Worm (Caenorhabditis elegans) whole organism, L3 larva: ENCODE data around the gene grd-3.
"Not testable (repeated sequence)": the region's sequence is repeated elsewhere in the genome, so short reads cannot be mapped to it uniquely, and the experiment has no call there.

ENCODE experiments used
- R02D3.7 ChIP-seq: fragments of 150-350 bp; optimal IDR thresholded peaks from 2 replicates; lab custom pipeline; 2014; ENCODE audit warnings: missing biosample characterization, missing genetic modification characterization
- ZK546.5 ChIP-seq: sonication (generic microtip); optimal IDR thresholded peaks from 2 replicates; lab custom pipeline; 2017; ENCODE audit warnings: missing biosample characterization, missing genetic modification characterization
- ceh-16 ChIP-seq: sonication (generic microtip); optimal IDR thresholded peaks from 2 replicates; lab custom pipeline; 2017; ENCODE audit warnings: missing biosample characterization, missing genetic modification characterization
- ceh-82 ChIP-seq: fragments of 150-350 bp; optimal IDR thresholded peaks from 2 replicates; lab custom pipeline; 2014; ENCODE audit warnings: missing biosample characterization, missing genetic modification characterization
- ceh-9 ChIP-seq: sonication (generic microtip); optimal IDR thresholded peaks from 2 replicates; lab custom pipeline; 2018; ENCODE audit warnings: missing biosample characterization, missing genetic modification characterization
- elt-1 ChIP-seq: fragments of 150-350 bp; optimal IDR thresholded peaks from 2 replicates; lab custom pipeline; 2014; ENCODE audit warnings: missing biosample characterization, missing genetic modification characterization
- elt-2 ChIP-seq: sonication (generic microtip); optimal IDR thresholded peaks from 2 replicates; lab custom pipeline; 2016; ENCODE audit warnings: missing genetic modification reagents, mild to moderate bottlenecking, missing genetic modification characterization, missing compliant biosample characterization
- elt-3 ChIP-seq, 3 experiments: fragments of 150-350 bp in 1 of 3; sonication (generic microtip) in 2 of 3; optimal IDR thresholded peaks; 2 replicates in 2 of 3; 4 replicates in 1 of 3; lab custom pipeline; 2014 to 2017; ENCODE audit warnings: missing biosample characterization in 3 of 3, missing genetic modification characterization in 3 of 3
- fkh-10 ChIP-seq: sonication (generic microtip); optimal IDR thresholded peaks from 2 replicates; lab custom pipeline; 2017; ENCODE audit warnings: missing biosample characterization, missing genetic modification reagents, missing genetic modification characterization
- fkh-2 ChIP-seq: fragments of 150-350 bp; optimal IDR thresholded peaks from 2 replicates; lab custom pipeline; 2014; ENCODE audit warnings: missing biosample characterization, missing genetic modification reagents, missing genetic modification characterization
- fos-1 ChIP-seq: fragments of 150-350 bp; optimal IDR thresholded peaks from 2 replicates; lab custom pipeline; 2014; ENCODE audit warnings: missing biosample characterization, missing genetic modification characterization
- hmg-11 ChIP-seq: sonication (generic microtip); optimal IDR thresholded peaks from 2 replicates; lab custom pipeline; 2016; ENCODE audit warnings: missing genetic modification characterization, missing compliant biosample characterization
- jun-1 ChIP-seq: fragments of 150-350 bp; optimal IDR thresholded peaks from 2 replicates; lab custom pipeline; 2014; ENCODE audit warnings: missing biosample characterization, missing genetic modification reagents, missing genetic modification characterization
- lin-15B ChIP-seq: fragments of 150-350 bp; optimal IDR thresholded peaks from 2 replicates; lab custom pipeline; 2014; ENCODE audit warnings: missing biosample characterization, missing genetic modification characterization
- lin-39 ChIP-seq: fragments of 150-350 bp; optimal IDR thresholded peaks from 2 replicates; lab custom pipeline; 2018; ENCODE audit warnings: missing biosample characterization, missing genetic modification reagents, missing genetic modification characterization
- mdl-1 ChIP-seq: fragments of 150-350 bp; optimal IDR thresholded peaks from 2 replicates; lab custom pipeline; 2014; ENCODE audit warnings: missing biosample characterization, missing genetic modification characterization
- nhr-12 ChIP-seq: fragments of 150-350 bp; optimal IDR thresholded peaks from 2 replicates; lab custom pipeline; 2014; ENCODE audit warnings: missing biosample characterization, missing genetic modification characterization
- nhr-23 ChIP-seq: fragments of 150-350 bp; optimal IDR thresholded peaks from 2 replicates; lab custom pipeline; 2014; ENCODE audit warnings: missing biosample characterization, missing genetic modification reagents, missing genetic modification characterization
- nhr-237 ChIP-seq: fragments of 150-350 bp; optimal IDR thresholded peaks from 2 replicates; lab custom pipeline; 2014; ENCODE audit warnings: missing biosample characterization, missing genetic modification characterization
- nhr-25 ChIP-seq: sonication (generic microtip); optimal IDR thresholded peaks from 2 replicates; lab custom pipeline; 2017; ENCODE audit warnings: missing biosample characterization, missing genetic modification characterization
- nhr-43 ChIP-seq: sonication (generic microtip); optimal IDR thresholded peaks from 2 replicates; lab custom pipeline; 2016; ENCODE audit warnings: mild to moderate bottlenecking, missing genetic modification characterization, missing compliant biosample characterization; ENCODE audit not compliant: poor library complexity, severe bottlenecking
- nhr-76 ChIP-seq: fragments of 150-350 bp; sonication (generic microtip); optimal IDR thresholded peaks from 5 replicates; lab custom pipeline; 2014; ENCODE audit warnings: missing biosample characterization, missing genetic modification characterization
- nhr-77 ChIP-seq: fragments of 150-350 bp; optimal IDR thresholded peaks from 2 replicates; lab custom pipeline; 2014; ENCODE audit warnings: missing biosample characterization, missing genetic modification characterization
- sea-2 ChIP-seq: fragments of 150-350 bp; sonication (generic microtip); optimal IDR thresholded peaks from 4 replicates; lab custom pipeline; 2014; ENCODE audit warnings: missing biosample characterization, missing genetic modification reagents, missing genetic modification characterization
- tbx-2 ChIP-seq: sonication (generic microtip); optimal IDR thresholded peaks from 2 replicates; lab custom pipeline; 2016; ENCODE audit warnings: mild to moderate bottlenecking, missing genetic modification characterization, missing compliant biosample characterization
- unc-39 ChIP-seq: sonication (generic microtip); optimal IDR thresholded peaks from 4 replicates; lab custom pipeline; 2017; ENCODE audit warnings: missing biosample characterization, missing genetic modification characterization
- unc-62 ChIP-seq: fragments of 150-350 bp; sonication (generic microtip); optimal IDR thresholded peaks from 4 replicates; lab custom pipeline; 2014; ENCODE audit warnings: missing biosample characterization, missing genetic modification reagents, missing genetic modification characterization
- zag-1 ChIP-seq: fragments of 150-350 bp; optimal IDR thresholded peaks from 2 replicates; lab custom pipeline; 2014; ENCODE audit warnings: missing biosample characterization, missing genetic modification characterization
- ztf-11 ChIP-seq: fragments of 150-350 bp; optimal IDR thresholded peaks from 2 replicates; lab custom pipeline; 2014; ENCODE audit warnings: missing biosample characterization, missing genetic modification characterization
- ztf-4 ChIP-seq: fragments of 150-350 bp; optimal IDR thresholded peaks from 2 replicates; lab custom pipeline; 2014; ENCODE audit warnings: missing biosample characterization, missing genetic modification characterization

grd-3 gene

DNA sequence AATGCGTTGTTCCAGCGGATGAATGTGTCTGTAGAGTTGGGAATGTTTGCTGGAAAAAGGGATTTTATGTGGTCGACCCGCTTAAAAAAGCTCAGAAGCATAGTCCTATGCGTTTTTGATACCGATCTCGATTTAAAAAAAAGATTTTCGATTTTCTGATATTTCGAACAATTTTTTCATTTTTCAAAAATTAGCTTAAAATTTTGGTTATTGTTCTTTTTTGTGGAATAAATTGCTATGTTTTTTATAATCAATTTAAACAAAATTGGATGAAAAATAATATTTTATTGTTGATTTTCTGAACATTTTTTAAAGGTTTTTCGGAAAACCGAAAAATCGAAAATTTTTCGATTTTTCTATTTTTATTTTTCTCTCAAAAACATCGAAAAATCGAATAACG is 6.1 kb upstream of the grd-3 start, which contains the start of gene C04C3.7:
Gene C04C3.7 (minus strand): TSS at position 101 of the 400 bp plus-strand sequence.
- not testable (repeated sequence) for TF ChIP-seq ceh-16 (tag; lab: Kevin White, UChicago); nhr-43 (tag; lab: Kevin White, UChicago); fos-1

DNA sequence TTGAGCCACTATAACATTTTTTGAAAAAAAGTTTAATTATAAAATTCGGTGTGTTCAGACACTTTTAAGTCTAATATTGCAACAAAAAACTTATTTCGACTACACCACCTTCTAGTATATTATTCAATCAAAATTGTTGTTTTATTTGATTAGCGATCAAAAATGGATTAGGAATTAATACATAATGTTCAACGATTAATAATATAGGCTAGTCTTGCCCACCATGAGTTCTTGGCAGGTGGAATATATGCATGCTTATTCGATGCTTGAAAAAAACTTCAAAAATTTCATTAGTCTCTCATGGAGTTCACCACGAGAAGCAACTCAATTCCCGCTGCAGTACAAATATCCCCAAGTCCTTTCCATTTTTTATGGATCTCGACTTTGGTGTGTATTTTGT is 3.4 kb upstream of the grd-3 start, which contains the start of gene srz-32:
Gene srz-32 (plus strand): TSS at position 301 of the 400 bp plus-strand sequence.
- no peak for TF ChIP-seq unc-62 (GFP tag; lab: Kevin White, UChicago)
- TF ChIP-seq, all 47 proteins: peak for 0

DNA sequence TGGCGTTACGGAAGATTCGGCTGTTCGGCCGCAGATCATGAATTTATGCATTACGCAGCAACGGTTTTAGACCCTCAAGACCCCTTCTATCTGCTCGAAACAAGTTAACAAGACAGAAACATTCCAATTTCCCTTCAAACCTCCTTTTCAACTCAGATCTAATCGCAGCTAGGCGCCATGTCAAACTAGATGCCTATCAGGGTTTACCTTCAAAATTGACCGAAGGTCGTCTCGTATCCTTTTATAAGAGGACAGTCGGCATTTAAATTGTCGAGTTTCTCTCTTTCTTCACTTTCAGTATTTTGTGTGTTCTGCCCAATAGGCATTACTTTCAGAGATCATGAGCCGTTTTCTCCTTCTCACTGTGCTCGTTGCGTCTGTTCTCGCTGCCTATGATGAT is 1.4 kb upstream of the grd-3 start, which contains the start of gene grd-13:
Gene grd-13 (plus strand): TSS at position 291 of the 400 bp plus-strand sequence.
- TF ChIP-seq elt-1 (peak; percentile 89), nhr-77 (tag; lab: Kevin White, UChicago) (no peak), zag-1 (tag; lab: Kevin White, UChicago) (no peak), mdl-1 (no peak), nhr-23 (tag; lab: Kevin White, UChicago) (no peak), ztf-4 (no peak), elt-2 (no peak), nhr-25 (tag; lab: Kevin White, UChicago) (peak; percentile 71)
- TF ChIP-seq, all 47 proteins: peak for 2

DNA sequence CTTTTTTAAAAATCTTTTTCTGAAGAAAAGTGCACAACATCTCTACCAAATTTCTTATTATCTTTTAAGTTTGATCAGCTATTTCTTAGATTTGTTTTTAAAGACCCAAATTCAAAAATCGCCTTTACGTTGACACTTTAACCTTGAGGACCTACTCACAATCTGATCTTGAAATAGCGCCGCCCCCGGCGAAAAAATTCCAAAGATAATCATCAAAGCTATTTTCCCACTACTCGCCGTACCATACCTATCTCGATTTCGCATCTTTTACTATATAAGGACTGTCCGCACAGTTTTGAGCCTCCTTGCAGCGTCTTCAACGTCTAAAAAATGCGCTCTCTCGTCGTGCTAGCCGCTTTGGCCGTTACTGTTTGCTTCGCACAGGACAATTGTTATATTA is 1.4 kb downstream of the grd-3 start, which contains the start of gene grd-10:
Gene grd-10 (plus strand): TSS at position 208 of the 400 bp plus-strand sequence.
- TF ChIP-seq elt-1: peak; percentile 91
- no peak for TF ChIP-seq ceh-9 (tag; lab: Kevin White, UChicago)
- peak; percentile 19 for TF ChIP-seq nhr-25 (tag; lab: Kevin White, UChicago)
- no peak for TF ChIP-seq tbx-2 (tag; lab: Kevin White, UChicago)

DNA sequence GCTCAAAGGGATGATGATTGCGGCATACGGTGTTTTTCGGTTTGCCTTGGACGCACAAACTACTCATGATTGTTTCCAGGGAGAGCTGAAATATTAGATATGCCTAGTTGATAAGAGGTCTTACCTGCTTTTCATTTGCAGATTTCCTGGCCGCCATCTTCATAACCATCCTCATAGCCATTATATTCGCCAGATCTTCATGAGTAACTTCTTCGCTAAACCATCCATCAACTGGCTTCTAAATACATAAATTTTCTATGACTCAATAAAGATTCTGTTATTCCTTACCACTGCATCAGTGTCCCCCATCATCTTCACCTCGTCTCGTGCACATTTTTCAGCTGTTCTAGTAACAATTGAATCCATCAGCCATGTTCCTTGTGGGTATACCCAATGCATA is 3.1 kb downstream of the grd-3 start:
- TF ChIP-seq nhr-43 (tag; lab: Kevin White, UChicago): no peak
- TF ChIP-seq elt-1: no peak
- TF ChIP-seq unc-39 (tag; lab: Kevin White, UChicago): no peak
- no peak for TF ChIP-seq ztf-4
- no peak for TF ChIP-seq fkh-10
- no peak for TF ChIP-seq jun-1
- TF ChIP-seq lin-39 (tag; lab: Kevin White, UChicago): no peak
- TF ChIP-seq unc-62 (GFP tag; lab: Kevin White, UChicago): no peak

DNA sequence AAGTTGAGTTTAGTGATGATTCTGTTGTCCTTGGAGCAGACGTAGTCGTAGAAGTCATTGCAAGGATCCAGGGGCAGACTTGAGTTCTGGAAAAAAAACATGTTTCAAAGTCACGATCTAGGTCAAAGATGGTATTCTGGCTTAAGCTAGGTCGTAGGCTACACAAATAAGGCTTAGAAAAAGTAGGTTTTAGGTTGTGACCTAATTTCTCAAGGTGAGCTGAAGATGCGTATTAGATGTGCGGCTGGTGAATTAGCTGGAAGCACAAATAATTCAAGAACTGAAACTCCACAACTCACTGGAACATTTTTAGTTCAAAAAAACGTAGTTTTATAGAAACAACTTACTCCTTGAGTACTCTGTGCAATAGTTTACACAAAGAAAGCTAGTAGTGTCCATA is 4.6 kb downstream of the grd-3 start, which contains the start of gene F09D12.2:
Gene F09D12.2 (minus strand): TSS at position 101 of the 400 bp plus-strand sequence.
- TF ChIP-seq R02D3.7 (tag; lab: Kevin White, UChicago): no peak
- TF ChIP-seq nhr-237 (tag; lab: Kevin White, UChicago): no peak
- no peak for TF ChIP-seq ceh-82 (tag; lab: Kevin White, UChicago)
- no peak for TF ChIP-seq sea-2 (GFP tag; lab: Kevin White, UChicago)
- no peak for TF ChIP-seq fkh-2 (tag; lab: Kevin White, UChicago)
- TF ChIP-seq tbx-2 (tag; lab: Kevin White, UChicago): no peak
- TF ChIP-seq elt-1: no peak
- no peak for TF ChIP-seq ztf-11
- no peak for TF ChIP-seq elt-3 (tag; optimal IDR thresholded peaks at IDR 0.05; lab: Kevin White, UChicago)
- TF ChIP-seq nhr-12 (tag; lab: Kevin White, UChicago): no peak

DNA sequence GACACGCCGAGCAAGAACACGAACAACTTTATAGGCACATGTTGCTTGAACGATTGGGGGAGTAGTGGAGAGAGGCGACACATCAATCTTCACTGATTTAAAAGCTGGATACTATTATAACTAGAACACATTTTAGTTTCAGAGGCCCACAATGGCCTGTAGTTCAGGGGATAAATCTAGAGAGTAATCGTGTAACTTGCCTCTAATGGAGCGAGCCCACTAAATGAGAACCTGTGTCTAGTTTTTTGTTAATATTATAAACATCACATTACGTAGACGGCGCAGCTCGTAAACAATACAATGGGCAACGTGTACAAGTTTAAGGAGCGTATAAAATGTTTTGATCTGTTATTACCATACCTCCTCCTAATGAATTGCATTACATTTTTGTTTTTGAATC is 5.2 kb downstream of the grd-3 start, which contains the start of gene F58E2.5:
Gene F58E2.5 (plus strand): TSS at position 301 of the 400 bp plus-strand sequence.
- no peak for TF ChIP-seq ZK546.5 (tag; lab: Kevin White, UChicago)
- TF ChIP-seq hmg-11 (tag; lab: Kevin White, UChicago): no peak
- TF ChIP-seq nhr-76 (tag; lab: Kevin White, UChicago): no peak
- no peak for TF ChIP-seq lin-15B (tag; lab: Kevin White, UChicago)
- TF ChIP-seq sea-2 (GFP tag; lab: Kevin White, UChicago): no peak
- no peak for TF ChIP-seq fkh-10
- no peak for TF ChIP-seq nhr-23 (tag; lab: Kevin White, UChicago)
- TF ChIP-seq, all 47 proteins: peak for 0
